Fruit fly (Drosophila melanogaster) whole organism, embryonic: ENCODE data around the gene Pak.

Source experiments
- CG10654 ChIP-seq: fragments of 200-800 bp; sonication (Bioruptor generic); optimal IDR thresholded peaks from 2 replicates; lab custom pipeline; 2016; ENCODE audit warnings: missing biosample characterization, missing genetic modification characterization
- CG12155 ChIP-seq: fragments of 200-800 bp; sonication (Bioruptor generic); optimal IDR thresholded peaks from 3 replicates; lab custom pipeline; 2016; ENCODE audit warnings: missing biosample characterization, missing genetic modification characterization
- CG12391 ChIP-seq: fragments of 200-800 bp; sonication (Bioruptor generic); optimal IDR thresholded peaks from 3 replicates; lab custom pipeline; 2018; ENCODE audit warnings: missing biosample characterization, mild to moderate bottlenecking, missing genetic modification characterization, moderate library complexity
- CG14014 ChIP-seq: fragments of 200-800 bp; sonication (Bioruptor generic); IDR thresholded peaks from 2 replicates; pipeline ENCODE4 v1.3.6; 2022; ENCODE audit warnings: missing biosample characterization, missing genetic modification characterization
- CG14710 ChIP-seq: fragments of 200-800 bp; sonication (Bioruptor generic); optimal IDR thresholded peaks from 3 replicates; lab custom pipeline; 2019; ENCODE audit warnings: missing biosample characterization, mild to moderate bottlenecking, missing genetic modification characterization, moderate library complexity
- CG14965 ChIP-seq: fragments of 200-800 bp; sonication (Bioruptor generic); optimal IDR thresholded peaks from 2 replicates; lab custom pipeline; 2016; ENCODE audit warnings: missing biosample characterization, missing genetic modification characterization, borderline replicate concordance
- CG1529 ChIP-seq: fragments of 200-800 bp; sonication (Bioruptor generic); optimal IDR thresholded peaks from 3 replicates; lab custom pipeline; 2018; ENCODE audit warnings: missing biosample characterization, missing genetic modification characterization
- CG1647 ChIP-seq: fragments of 200-800 bp; sonication (Bioruptor generic); optimal IDR thresholded peaks from 3 replicates; lab custom pipeline; 2016; ENCODE audit warnings: missing biosample characterization, missing genetic modification characterization
- CG17186 ChIP-seq: fragments of 200-800 bp; sonication (Bioruptor generic); optimal IDR thresholded peaks from 3 replicates; lab custom pipeline; 2017; ENCODE audit warnings: missing biosample characterization, missing genetic modification reagents, missing genetic modification characterization
- CG17802 ChIP-seq: fragments of 200-800 bp; sonication (Bioruptor generic); optimal IDR thresholded peaks from 2 replicates; lab custom pipeline; 2018; ENCODE audit warnings: missing biosample characterization, mild to moderate bottlenecking, missing genetic modification characterization, moderate library complexity
- CG18619 ChIP-seq: fragments of 200-800 bp; sonication (Bioruptor generic); optimal IDR thresholded peaks from 3 replicates; lab custom pipeline; 2017; ENCODE audit warnings: missing biosample characterization, mild to moderate bottlenecking, missing genetic modification characterization
- CG2678 ChIP-seq: fragments of 200-800 bp; sonication (Bioruptor generic); optimal IDR thresholded peaks from 3 replicates; lab custom pipeline; 2019; ENCODE audit warnings: missing biosample characterization, mild to moderate bottlenecking, missing genetic modification characterization, moderate library complexity
- CG2889 ChIP-seq: fragments of 200-800 bp; sonication (Bioruptor generic); IDR thresholded peaks from 3 replicates; pipeline ENCODE4 v1.3.6; 2022; ENCODE audit warnings: missing biosample characterization, missing genetic modification characterization
- CG31441 ChIP-seq: fragments of 200-800 bp; sonication (Bioruptor generic); IDR thresholded peaks from 2 replicates; pipeline ENCODE4 v1.3.6; 2022; ENCODE audit warnings: missing biosample characterization, missing genetic modification characterization
- CG5953 ChIP-seq: fragments of 200-800 bp; sonication (Bioruptor generic); IDR thresholded peaks from 2 replicates; pipeline ENCODE4 v1.3.6; 2022; ENCODE audit warnings: missing biosample characterization, missing genetic modification characterization
- CG7357 ChIP-seq: fragments of 200-800 bp; sonication (Bioruptor generic); IDR thresholded peaks from 3 replicates; pipeline ENCODE4 v1.3.6; 2022; ENCODE audit warnings: missing biosample characterization, missing genetic modification characterization
- CG7372 ChIP-seq: fragments of 200-800 bp; sonication (Bioruptor generic); IDR thresholded peaks from 2 replicates; pipeline ENCODE4 v1.3.6; 2022; ENCODE audit warnings: missing biosample characterization, missing genetic modification characterization
- CG7556 ChIP-seq: fragments of 200-800 bp; sonication (Bioruptor generic); optimal IDR thresholded peaks from 2 replicates; lab custom pipeline; 2017; ENCODE audit warnings: missing biosample characterization, mild to moderate bottlenecking, missing genetic modification characterization
- CG8388 ChIP-seq: fragments of 200-800 bp; sonication (Bioruptor generic); optimal IDR thresholded peaks from 2 replicates; lab custom pipeline; 2019; ENCODE audit warnings: missing biosample characterization, mild to moderate bottlenecking, missing genetic modification characterization, moderate library complexity
- CG9215 ChIP-seq: fragments of 200-800 bp; sonication (Bioruptor generic); IDR thresholded peaks from 2 replicates; pipeline ENCODE4 v1.3.6; 2022; ENCODE audit warnings: missing biosample characterization, missing genetic modification characterization
- CG9437 ChIP-seq: fragments of 200-800 bp; sonication (Bioruptor generic); optimal IDR thresholded peaks from 2 replicates; lab custom pipeline; 2018; ENCODE audit warnings: missing biosample characterization, mild to moderate bottlenecking, missing genetic modification characterization
- D ChIP-seq, 2 experiments: fragments of 200-800 bp in 1 of 2; fragments of >200 bp in 1 of 2; sonication (Bioruptor generic) in 1 of 2; optimal IDR thresholded peaks; 2 replicates in 1 of 2; 3 replicates in 1 of 2; lab custom pipeline; 2017; ENCODE audit warnings: mild to moderate bottlenecking in 1 of 2, missing biosample characterization in 1 of 2, missing genetic modification characterization in 1 of 2, missing genetic modification reagents in 1 of 2
- Dbx ChIP-seq: fragments of 200-800 bp; sonication (Bioruptor generic); IDR thresholded peaks from 3 replicates; pipeline ENCODE4 v1.3.6; 2022; ENCODE audit warnings: missing biosample characterization, missing genetic modification characterization
- E2f2 ChIP-seq: fragments of 200-800 bp; sonication (Bioruptor generic); IDR thresholded peaks from 2 replicates; pipeline ENCODE4 v1.3.6; 2022; ENCODE audit warnings: missing biosample characterization, missing genetic modification characterization
- HLH3B ChIP-seq: fragments of 200-800 bp; sonication (Bioruptor generic); IDR thresholded peaks from 2 replicates; pipeline ENCODE4 v1.3.6; 2022; ENCODE audit warnings: missing biosample characterization, missing genetic modification characterization
- Lhr ChIP-seq: fragments of 200-800 bp; sonication (Bioruptor generic); optimal IDR thresholded peaks from 3 replicates; lab custom pipeline; 2017; ENCODE audit warnings: mild to moderate bottlenecking, missing biosample characterization, missing genetic modification reagents, missing genetic modification characterization
- MESR4 ChIP-seq: fragments of 200-800 bp; sonication (Bioruptor generic); optimal IDR thresholded peaks from 2 replicates; lab custom pipeline; 2018; ENCODE audit warnings: missing biosample characterization, mild to moderate bottlenecking, missing genetic modification characterization, moderate library complexity
- Mad ChIP-seq: fragments of 200-800 bp; sonication (Bioruptor generic); optimal IDR thresholded peaks from 2 replicates; lab custom pipeline; 2016; ENCODE audit warnings: missing biosample characterization, missing genetic modification characterization
- Oaz ChIP-seq: fragments of 200-800 bp; sonication (Bioruptor generic); IDR thresholded peaks from 2 replicates; pipeline ENCODE4 v1.3.6; 2022; ENCODE audit warnings: missing biosample characterization, missing genetic modification characterization
- Ssrp ChIP-seq: fragments of 200-800 bp; sonication (Bioruptor generic); optimal IDR thresholded peaks from 2 replicates; lab custom pipeline; 2018; ENCODE audit warnings: missing biosample characterization, mild to moderate bottlenecking, missing genetic modification characterization, moderate library complexity
- TFAM ChIP-seq: fragments of 200-800 bp; sonication (Bioruptor generic); optimal IDR thresholded peaks from 2 replicates; lab custom pipeline; 2017; ENCODE audit warnings: missing biosample characterization, missing genetic modification characterization, inconsistent platforms
- Taf1 ChIP-seq: fragments of 200-800 bp; sonication (Bioruptor generic); IDR thresholded peaks from 2 replicates; pipeline ENCODE4 v1.3.6; 2022; ENCODE audit warnings: missing biosample characterization, missing genetic modification characterization
- YL-1 ChIP-seq: fragments of 200-800 bp; sonication (Bioruptor generic); optimal IDR thresholded peaks from 3 replicates; lab custom pipeline; 2017; ENCODE audit warnings: missing biosample characterization, mild to moderate bottlenecking, missing genetic modification characterization
- al ChIP-seq: fragments of 200-800 bp; sonication (Bioruptor generic); IDR thresholded peaks from 2 replicates; pipeline ENCODE4 v1.3.6; 2022; ENCODE audit warnings: missing biosample characterization, missing genetic modification characterization
- ap ChIP-seq: fragments of 200-800 bp; sonication (Bioruptor generic); IDR thresholded peaks from 2 replicates; pipeline ENCODE4 v1.3.6; 2022; ENCODE audit warnings: missing biosample characterization, missing genetic modification characterization
- chif ChIP-seq, 2 experiments: fragments of 200-800 bp; sonication (Bioruptor generic); optimal IDR thresholded peaks; 3 replicates each; lab custom pipeline; 2016; ENCODE audit warnings: missing biosample characterization in 2 of 2, missing genetic modification characterization in 2 of 2
- corto ChIP-seq: fragments of 200-800 bp; sonication (Bioruptor generic); optimal IDR thresholded peaks from 2 replicates; lab custom pipeline; 2016; ENCODE audit warnings: missing biosample characterization, mild to moderate bottlenecking, missing genetic modification characterization, moderate library complexity
- croc ChIP-seq: fragments of 200-800 bp; sonication (Bioruptor generic); conservative IDR thresholded peaks from 3 replicates; pipeline ENCODE4 v1.3.6; 2022; ENCODE audit warnings: missing biosample characterization, missing genetic modification characterization
- dan ChIP-seq: fragments of 200-800 bp; sonication (Bioruptor generic); IDR thresholded peaks from 2 replicates; pipeline ENCODE4 v1.3.6; 2022; ENCODE audit warnings: missing biosample characterization, missing genetic modification characterization
- dysf ChIP-seq: fragments of 200-800 bp; sonication (Bioruptor generic); IDR thresholded peaks from 3 replicates; pipeline ENCODE4 v1.3.6; 2022; ENCODE audit warnings: missing biosample characterization, missing genetic modification characterization
- eyg ChIP-seq: fragments of 200-800 bp; sonication (Bioruptor generic); optimal IDR thresholded peaks from 3 replicates; lab custom pipeline; 2016; ENCODE audit warnings: missing biosample characterization, missing genetic modification characterization
- gcm ChIP-seq: fragments of 200-800 bp; sonication (Bioruptor generic); optimal IDR thresholded peaks from 2 replicates; lab custom pipeline; 2019; ENCODE audit warnings: missing biosample characterization, mild to moderate bottlenecking, missing genetic modification characterization, moderate library complexity
- hkb ChIP-seq, 2 experiments: fragments of 200-800 bp in 1 of 2; fragments of >200 bp in 1 of 2; sonication (Bioruptor generic) in 1 of 2; IDR thresholded peaks in 1 of 2; optimal IDR thresholded peaks in 1 of 2; 2 replicates each; pipeline versions ENCODE4 v1.3.6 to Lab custom; 2017 to 2022; ENCODE audit warnings: missing biosample characterization in 1 of 2, missing genetic modification characterization in 1 of 2
- nerfin-1 ChIP-seq: fragments of 200-800 bp; sonication (Bioruptor generic); optimal IDR thresholded peaks from 3 replicates; lab custom pipeline; 2019; ENCODE audit warnings: missing biosample characterization, mild to moderate bottlenecking, missing genetic modification characterization, moderate library complexity
- pnt ChIP-seq: fragments of 200-800 bp; sonication (Bioruptor generic); optimal IDR thresholded peaks from 3 replicates; lab custom pipeline; 2016; ENCODE audit warnings: missing biosample characterization, missing genetic modification characterization
- psq ChIP-seq: fragments of 200-800 bp; sonication (Bioruptor generic); optimal IDR thresholded peaks from 2 replicates; lab custom pipeline; 2017; ENCODE audit warnings: missing biosample characterization, missing genetic modification characterization
- sqz ChIP-seq: fragments of 200-800 bp; sonication (Bioruptor generic); optimal IDR thresholded peaks from 3 replicates; lab custom pipeline; 2018; ENCODE audit warnings: missing biosample characterization, mild to moderate bottlenecking, missing genetic modification characterization
- twi ChIP-seq: fragments of 200-800 bp; optimal IDR thresholded peaks from 2 replicates; lab custom pipeline; 2019; ENCODE audit warnings: missing biosample characterization, mild to moderate bottlenecking, missing genetic modification characterization, moderate library complexity
- unc-4 ChIP-seq: fragments of 200-800 bp; sonication (Bioruptor generic); IDR thresholded peaks from 2 replicates; pipeline ENCODE4 v1.3.6; 2022; ENCODE audit warnings: missing biosample characterization, missing genetic modification characterization; ENCODE audit not compliant: partially characterized antibody
- wek ChIP-seq: fragments of 200-800 bp; sonication (Bioruptor generic); optimal IDR thresholded peaks from 3 replicates; lab custom pipeline; 2018; ENCODE audit warnings: missing biosample characterization, mild to moderate bottlenecking, missing genetic modification characterization, moderate library complexity

The Pak gene

DNA sequence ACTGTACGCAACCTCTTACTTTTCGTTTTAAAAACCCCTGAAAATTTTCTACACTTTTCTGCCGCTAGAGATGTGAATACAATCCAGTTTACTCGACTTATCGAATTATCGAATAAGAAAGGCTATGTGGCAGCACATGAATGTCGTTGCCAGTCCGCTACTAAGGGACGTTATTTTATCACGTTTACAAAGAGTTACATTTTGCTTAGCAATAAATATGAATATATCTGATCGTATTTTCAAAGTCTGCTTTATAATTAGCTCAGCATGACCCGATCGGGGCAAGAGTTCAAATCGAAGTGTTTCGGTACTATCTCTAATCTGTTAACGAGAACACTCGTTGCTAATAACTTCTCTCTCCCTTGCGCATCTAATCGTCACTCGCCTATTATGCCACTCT is 17.4 kb downstream of the Pak start, which contains the start of gene CG42724 (continued):
- TF ChIP-seq D (optimal IDR thresholded peaks at IDR 0.05; lab: Kevin White, UChicago) = peak; percentile 72
- TF ChIP-seq D (GFP tag; optimal IDR thresholded peaks at IDR 0.05; lab: Kevin White, UChicago) = no peak
- no peak for TF ChIP-seq CG5953
- TF ChIP-seq CG14014 (GFP tag; lab: Robert Waterston, UW) = no peak
- TF ChIP-seq CG12155 (GFP tag; lab: Kevin White, UChicago) = peak; percentile 100
- TF ChIP-seq CG17802 (tag; lab: Kevin White, UChicago) = no peak
- TF ChIP-seq CG7372 (GFP tag; lab: Robert Waterston, UW) = peak; percentile 31; the same call in 1 of the 2 replicates
- TF ChIP-seq CG8388 (GFP tag; lab: Kevin White, UChicago) = no peak
- TF ChIP-seq CG7556 = no peak
- TF ChIP-seq unc-4 (GFP tag; lab: Robert Waterston, UW) = peak; percentile 29; the same call in 1 of the 2 replicates
- peak; percentile 35; the same call in 1 of the 3 replicates for TF ChIP-seq croc (GFP tag; lab: Robert Waterston, UW)
- peak; percentile 30 for TF ChIP-seq eyg (GFP tag; lab: Kevin White, UChicago)
- TF ChIP-seq CG9437 = no peak
- peak; percentile 50 for TF ChIP-seq HLH3B
- TF ChIP-seq CG9215 (GFP tag; lab: Robert Waterston, UW) = 0 out of 2 replicates have a peak, but pooled peaks have one; percentile 43
- TF ChIP-seq CG7357 (GFP tag; lab: Robert Waterston, UW) = no peak
- TF ChIP-seq ap (GFP tag; lab: Robert Waterston, UW) = no peak
- TF ChIP-seq CG14710 (tag; lab: Kevin White, UChicago) = no peak
- TF ChIP-seq Oaz (GFP tag; lab: Robert Waterston, UW) = no peak
- TF ChIP-seq YL-1 (GFP tag; lab: Kevin White, UChicago) = peak; percentile 64
- TF ChIP-seq CG31441 = no peak
- TF ChIP-seq CG1529 (GFP tag; lab: Kevin White, UChicago) = no peak
- peak; percentile 70 for TF ChIP-seq CG1647 (GFP tag; lab: Kevin White, UChicago)
- TF ChIP-seq dan (GFP tag; lab: Robert Waterston, UW) = no peak
- TF ChIP-seq CG14965 = no peak
- TF ChIP-seq TFAM (GFP tag; lab: Kevin White, UChicago) = no peak
- no peak for TF ChIP-seq gcm (GFP tag; lab: Kevin White, UChicago)
- peak; percentile 32 to 65 for TF ChIP-seq chif (GFP tag; optimal IDR thresholded peaks at IDR 0.05; lab: Kevin White, UChicago)
- peak; percentile 52 for TF ChIP-seq CG17186
- no peak for TF ChIP-seq Taf1 (GFP tag; lab: Robert Waterston, UW)
- no peak for TF ChIP-seq nerfin-1 (tag; lab: Kevin White, UChicago)
- peak; percentile 30 for TF ChIP-seq wek (GFP tag; lab: Kevin White, UChicago)
- TF ChIP-seq CG2678 (tag; lab: Kevin White, UChicago) = no peak
- peak; percentile 70 for TF ChIP-seq pnt (GFP tag; lab: Kevin White, UChicago)
- peak; percentile 32; the same call in 1 of the 2 replicates for TF ChIP-seq al (GFP tag; lab: Robert Waterston, UW)
- TF ChIP-seq Lhr (GFP tag; lab: Kevin White, UChicago) = peak; percentile 79
- TF ChIP-seq CG18619 = no peak
- peak; percentile 42 for TF ChIP-seq hkb (optimal IDR thresholded peaks at IDR 0.05; lab: Kevin White, UChicago)
- no peak for TF ChIP-seq hkb (GFP tag; IDR thresholded peaks at IDR 0.05; lab: Robert Waterston, UW)
- no peak for TF ChIP-seq sqz (GFP tag; lab: Kevin White, UChicago)
- no peak for TF ChIP-seq CG12391 (tag; lab: Kevin White, UChicago)
- no peak for TF ChIP-seq psq (GFP tag; lab: Kevin White, UChicago)
- no peak for TF ChIP-seq Ssrp
- peak; percentile 29; the same call in 1 of the 2 replicates for TF ChIP-seq E2f2 (GFP tag; lab: Robert Waterston, UW)
- no peak for TF ChIP-seq twi
- peak; percentile 76 for TF ChIP-seq MESR4 (GFP tag; lab: Kevin White, UChicago)
- TF ChIP-seq corto = no peak
- 0 out of 3 replicates have a peak, but pooled peaks have one; percentile 50 for TF ChIP-seq CG2889 (GFP tag; lab: Robert Waterston, UW)
- TF ChIP-seq Dbx (GFP tag; lab: Robert Waterston, UW) = no peak
- TF ChIP-seq CG10654 = no peak
- TF ChIP-seq dysf (GFP tag; lab: Robert Waterston, UW) = peak; percentile 52; the same call in 2 of the 3 replicates
- peak; percentile 65 for TF ChIP-seq Mad (GFP tag; lab: Kevin White, UChicago)
